Worm (Caenorhabditis elegans) whole organism, late embryonic: ENCODE results near the gene K12H6.2.

ENCODE experiments used
- C08G9.2 ChIP-seq: sonication (generic microtip); optimal IDR thresholded peaks from 2 replicates; lab custom pipeline; 2016; ENCODE audit warnings: mild to moderate bottlenecking, missing genetic modification characterization, moderate library complexity, missing compliant biosample characterization
- C38D4.7 ChIP-seq: fragments of 200-800 bp; sonication (Bioruptor generic); optimal IDR thresholded peaks from 2 replicates; lab custom pipeline; 2018; ENCODE audit warnings: mild to moderate bottlenecking, missing genetic modification characterization, moderate library complexity, missing compliant biosample characterization
- F13H6.1 ChIP-seq: sonication (generic microtip); optimal IDR thresholded peaks from 2 replicates; lab custom pipeline; 2016; ENCODE audit warnings: missing genetic modification characterization, missing compliant biosample characterization
- Y22D7AL.16 ChIP-seq: sonication (generic microtip); optimal IDR thresholded peaks from 2 replicates; lab custom pipeline; 2016; ENCODE audit warnings: missing genetic modification characterization, missing compliant biosample characterization
- ceh-14 ChIP-seq: sonication (generic microtip); optimal IDR thresholded peaks from 2 replicates; lab custom pipeline; 2016; ENCODE audit warnings: missing genotype, missing genetic modification characterization, missing compliant biosample characterization
- ceh-24 ChIP-seq: sonication (generic microtip); optimal IDR thresholded peaks from 2 replicates; lab custom pipeline; 2016; ENCODE audit warnings: mild to moderate bottlenecking, missing genetic modification characterization, missing compliant biosample characterization
- ceh-30 ChIP-seq: fragments of 150-350 bp; optimal IDR thresholded peaks from 2 replicates; lab custom pipeline; 2014; ENCODE audit warnings: missing biosample characterization, missing genetic modification characterization
- ceh-34 ChIP-seq: sonication (generic microtip); optimal IDR thresholded peaks from 2 replicates; lab custom pipeline; 2016; ENCODE audit warnings: mild to moderate bottlenecking, missing genetic modification characterization, missing compliant biosample characterization
- ceh-45 ChIP-seq: fragments of 200-800 bp; sonication (Bioruptor generic); IDR thresholded peaks from 2 replicates; pipeline ENCODE4 v1.3.6; 2022; ENCODE audit warnings: missing genetic modification reagents, missing genetic modification characterization, missing compliant biosample characterization
- ceh-9 ChIP-seq: sonication (generic microtip); optimal IDR thresholded peaks from 2 replicates; lab custom pipeline; 2016; ENCODE audit warnings: mild to moderate bottlenecking, missing genetic modification characterization, inconsistent platforms, missing compliant biosample characterization
- dmd-4 ChIP-seq: sonication (generic microtip); optimal IDR thresholded peaks from 2 replicates; lab custom pipeline; 2016; ENCODE audit warnings: borderline replicate concordance, missing genetic modification characterization, missing compliant biosample characterization
- elt-2 ChIP-seq: sonication (generic microtip); optimal IDR thresholded peaks from 2 replicates; lab custom pipeline; 2016; ENCODE audit warnings: missing genetic modification reagents, missing genetic modification characterization, missing compliant biosample characterization
- elt-4 ChIP-seq: sonication (generic microtip); optimal IDR thresholded peaks from 2 replicates; lab custom pipeline; 2016; ENCODE audit warnings: missing genetic modification characterization, missing compliant biosample characterization
- fax-1 ChIP-seq: sonication (generic microtip); optimal IDR thresholded peaks from 2 replicates; lab custom pipeline; 2016; ENCODE audit warnings: missing genotype, missing genetic modification characterization, missing compliant biosample characterization
- fkh-10 ChIP-seq: fragments of 150-350 bp; optimal IDR thresholded peaks from 2 replicates; lab custom pipeline; 2014; ENCODE audit warnings: missing biosample characterization, missing genetic modification reagents, missing genetic modification characterization
- fkh-6 ChIP-seq: sonication (generic microtip); optimal IDR thresholded peaks from 2 replicates; lab custom pipeline; 2016; ENCODE audit warnings: missing genetic modification characterization, missing compliant biosample characterization
- hlh-13 ChIP-seq: fragments of 200-800 bp; sonication (Bioruptor generic); optimal IDR thresholded peaks from 2 replicates; lab custom pipeline; 2018; ENCODE audit warnings: mild to moderate bottlenecking, missing genetic modification characterization, missing compliant biosample characterization
- hlh-30 ChIP-seq: sonication (generic microtip); optimal IDR thresholded peaks from 2 replicates; lab custom pipeline; 2017; ENCODE audit warnings: antibody characterized with exemption, missing genetic modification characterization, missing compliant biosample characterization; ENCODE audit not compliant: insufficient read depth
- lin-11 ChIP-seq: fragments of 200-800 bp; sonication (Bioruptor generic); optimal IDR thresholded peaks from 2 replicates; lab custom pipeline; 2018; ENCODE audit warnings: mild to moderate bottlenecking, missing genetic modification characterization, missing compliant biosample characterization
- mec-3 ChIP-seq: sonication (generic microtip); optimal IDR thresholded peaks from 2 replicates; lab custom pipeline; 2016; ENCODE audit warnings: borderline replicate concordance, missing genetic modification characterization, missing compliant biosample characterization
- nfya-1 ChIP-seq: sonication (generic microtip); optimal IDR thresholded peaks from 2 replicates; lab custom pipeline; 2017; ENCODE audit warnings: missing genetic modification characterization, mild to moderate bottlenecking, missing compliant biosample characterization, antibody characterized with exemption, moderate library complexity
- pax-1 ChIP-seq: fragments of 150-350 bp; optimal IDR thresholded peaks from 2 replicates; lab custom pipeline; 2014; ENCODE audit warnings: missing biosample characterization, missing genetic modification characterization
- pqm-1 ChIP-seq: sonication (generic microtip); optimal IDR thresholded peaks from 2 replicates; lab custom pipeline; 2016; ENCODE audit warnings: missing genetic modification characterization, missing compliant biosample characterization
- pros-1 ChIP-seq: fragments of 150-350 bp; optimal IDR thresholded peaks from 2 replicates; lab custom pipeline; 2014; ENCODE audit warnings: missing biosample characterization, missing genetic modification reagents, missing genetic modification characterization
- ref-2 ChIP-seq: sonication (generic microtip); optimal IDR thresholded peaks from 2 replicates; lab custom pipeline; 2016; ENCODE audit warnings: missing genetic modification characterization, missing compliant biosample characterization
- rnt-1 ChIP-seq: sonication (generic microtip); optimal IDR thresholded peaks from 2 replicates; lab custom pipeline; 2016; ENCODE audit warnings: missing genetic modification characterization, missing compliant biosample characterization
- sox-2 ChIP-seq: fragments of 200-800 bp; sonication (Bioruptor generic); IDR thresholded peaks from 2 replicates; pipeline ENCODE4 v1.3.6; 2022; ENCODE audit warnings: missing genetic modification reagents, missing genetic modification characterization, missing compliant biosample characterization
- tbx-2 ChIP-seq: sonication (generic microtip); optimal IDR thresholded peaks from 2 replicates; lab custom pipeline; 2016; ENCODE audit warnings: missing genetic modification characterization, missing compliant biosample characterization
- unc-42 ChIP-seq: sonication (generic microtip); optimal IDR thresholded peaks from 2 replicates; lab custom pipeline; 2016; ENCODE audit warnings: missing genotype, missing genetic modification characterization, missing compliant biosample characterization
- unc-55 ChIP-seq: sonication (generic microtip); optimal IDR thresholded peaks from 2 replicates; lab custom pipeline; 2017; ENCODE audit warnings: missing biosample characterization, missing genetic modification reagents, missing genetic modification characterization
- unc-86 ChIP-seq: sonication (generic microtip); optimal IDR thresholded peaks from 2 replicates; lab custom pipeline; 2016; ENCODE audit warnings: missing genetic modification characterization, missing compliant biosample characterization
- zip-5 ChIP-seq: sonication (generic microtip); optimal IDR thresholded peaks from 2 replicates; lab custom pipeline; 2016; ENCODE audit warnings: missing genetic modification characterization, missing compliant biosample characterization

Gene K12H6.2

ce11 chrII:2832098-2832497, 16.8 kb upstream of the K12H6.2 start:
- no peak for TF ChIP-seq nfya-1
- peak; percentile 14 for TF ChIP-seq unc-55 (GFP tag; lab: Kevin White, UChicago)
- no peak for TF ChIP-seq dmd-4 (tag; lab: Kevin White, UChicago)

ce11 chrII:2831173-2831572, 15.8 kb upstream of the K12H6.2 start, which contains the start of gene K12H6.6:
Gene K12H6.6 (minus strand): TSS chrII:2831233.
- peak; percentile 12 for TF ChIP-seq unc-42 (tag; lab: Kevin White, UChicago)
- TF ChIP-seq rnt-1, result no peak
- no peak for TF ChIP-seq unc-86 (tag; lab: Kevin White, UChicago)
- TF ChIP-seq ceh-14, result no peak
- TF ChIP-seq elt-2 (tag; lab: Kevin White, UChicago), result no peak
- TF ChIP-seq sox-2 (GFP tag; lab: Robert Waterston, UW), result no peak

- TF ChIP-seq fax-1 (tag; lab: Kevin White, UChicago) (no peak), zip-5 (tag; lab: Kevin White, UChicago) (no peak), tbx-2 (no peak), mec-3 (no peak), pros-1 (tag; lab: Kevin White, UChicago) (no peak), unc-86 (tag; lab: Kevin White, UChicago) (no peak), ceh-9 (tag; lab: Kevin White, UChicago) (no peak)
Measured at ce11 chrII:2830144-2830543, 14.8 kb upstream of the K12H6.2 start.

- TF ChIP-seq pros-1 (tag; lab: Kevin White, UChicago) (no peak), C08G9.2 (tag; lab: Kevin White, UChicago) (no peak), ceh-34 (tag; lab: Kevin White, UChicago) (no peak), Y22D7AL.16 (tag; lab: Kevin White, UChicago) (no peak), unc-86 (tag; lab: Kevin White, UChicago) (no peak), sox-2 (GFP tag; lab: Robert Waterston, UW) (no peak), tbx-2 (no peak), pax-1 (no peak), hlh-13 (GFP tag; lab: Kevin White, UChicago) (no peak), pqm-1 (tag; lab: Kevin White, UChicago) (no peak), ceh-24 (no peak), dmd-4 (tag; lab: Kevin White, UChicago) (no peak)
Measured at ce11 chrII:2829482-2829881, 14.1 kb upstream of the K12H6.2 start.

ce11 chrII:2827859-2828403, 12.6 kb upstream of the K12H6.2 start, which contains the start of gene K12H6.8:
Gene K12H6.8 (plus strand): TSS chrII:2827896.
- TF ChIP-seq ceh-30 (tag; lab: Kevin White, UChicago) (no peak), pax-1 (no peak), elt-4 (peak; percentile 91), ceh-14 (no peak)

- TF ChIP-seq F13H6.1 (no peak), unc-86 (tag; lab: Kevin White, UChicago) (no peak), fax-1 (tag; lab: Kevin White, UChicago) (no peak), fkh-6 (tag; lab: Kevin White, UChicago) (no peak), unc-42 (tag; lab: Kevin White, UChicago) (no peak), hlh-30 (tag; lab: Kevin White, UChicago) (no peak), ref-2 (tag; lab: Kevin White, UChicago) (no peak), pros-1 (tag; lab: Kevin White, UChicago) (no peak), C38D4.7 (GFP tag; lab: Kevin White, UChicago) (no peak), ceh-45 (GFP tag; lab: Robert Waterston, UW) (no peak), tbx-2 (no peak), lin-11 (tag; lab: Kevin White, UChicago) (no peak), fkh-10 (GFP tag; lab: Kevin White, UChicago) (no peak), dmd-4 (tag; lab: Kevin White, UChicago) (no peak)
Measured at ce11 chrII:2826073-2826472, 10.7 kb upstream of the K12H6.2 start, which contains the start of gene K12H6.5. Gene K12H6.5 (minus strand): TSS chrII:2826173.
